Fruit fly (Drosophila melanogaster) whole organism, embryonic: Measurements from ENCODE around the gene AlkB.

Experiments used
- Blimp-1 ChIP-seq: fragments of 200-800 bp; sonication (Bioruptor generic); optimal IDR thresholded peaks from 3 replicates; lab custom pipeline; 2018; ENCODE audit warnings: missing biosample characterization, missing genetic modification characterization, mild to moderate bottlenecking, moderate library complexity, missing genetic modification reagents
- CG11085 ChIP-seq: fragments of 200-800 bp; sonication (Bioruptor generic); IDR thresholded peaks from 2 replicates; pipeline ENCODE4 v1.3.6; 2022; ENCODE audit warnings: missing biosample characterization, missing genetic modification characterization
- CG12236 ChIP-seq: fragments of 200-800 bp; sonication (Bioruptor generic); optimal IDR thresholded peaks from 2 replicates; lab custom pipeline; 2016; ENCODE audit warnings: missing biosample characterization, missing genetic modification characterization
- CG1233 ChIP-seq: fragments of 200-800 bp; sonication (Bioruptor generic); optimal IDR thresholded peaks from 4 replicates; lab custom pipeline; 2018; ENCODE audit warnings: missing biosample characterization, mild to moderate bottlenecking, missing genetic modification characterization
- CG14441 ChIP-seq: fragments of 200-800 bp; sonication (Bioruptor generic); IDR thresholded peaks from 2 replicates; pipeline ENCODE4 v1.3.6; 2022; ENCODE audit warnings: missing biosample characterization, missing genetic modification characterization
- CG17829 ChIP-seq: fragments of 200-800 bp; optimal IDR thresholded peaks from 2 replicates; lab custom pipeline; 2019; ENCODE audit warnings: missing biosample characterization, mild to moderate bottlenecking, missing genetic modification characterization, moderate library complexity
- CG2120 ChIP-seq: fragments of 200-800 bp; sonication (Bioruptor generic); optimal IDR thresholded peaks from 3 replicates; lab custom pipeline; 2016; ENCODE audit warnings: missing biosample characterization, missing genetic modification characterization
- CG2129 ChIP-seq: fragments of 200-800 bp; sonication (Bioruptor generic); IDR thresholded peaks from 2 replicates; pipeline ENCODE4 v1.3.6; 2022; ENCODE audit warnings: missing biosample characterization, missing genetic modification characterization; ENCODE audit not compliant: partially characterized antibody
- CG2199 ChIP-seq: fragments of 200-800 bp; sonication (Bioruptor generic); IDR thresholded peaks from 3 replicates; pipeline ENCODE4 v1.3.6; 2022; ENCODE audit warnings: missing biosample characterization, missing genetic modification characterization
- CG3065 ChIP-seq: fragments of 200-800 bp; sonication (Bioruptor generic); optimal IDR thresholded peaks from 2 replicates; lab custom pipeline; 2016; ENCODE audit warnings: missing biosample characterization, missing genetic modification characterization
- CG32532 ChIP-seq: fragments of 200-800 bp; sonication (Bioruptor generic); IDR thresholded peaks from 2 replicates; pipeline ENCODE4 v1.3.6; 2022; ENCODE audit warnings: missing biosample characterization, missing genetic modification characterization
- CG42726 ChIP-seq: fragments of 200-800 bp; sonication (Bioruptor generic); IDR thresholded peaks from 2 replicates; pipeline ENCODE4 v1.3.6; 2022; ENCODE audit warnings: missing biosample characterization, missing genetic modification characterization; ENCODE audit not compliant: partially characterized antibody
- CG4617 ChIP-seq: fragments of 200-800 bp; sonication (Bioruptor generic); optimal IDR thresholded peaks from 3 replicates; lab custom pipeline; 2016; ENCODE audit warnings: missing biosample characterization, missing genetic modification characterization, borderline replicate concordance
- CG5245 ChIP-seq: fragments of 200-800 bp; sonication (Bioruptor generic); optimal IDR thresholded peaks from 3 replicates; lab custom pipeline; 2016; ENCODE audit warnings: missing biosample characterization, missing genetic modification characterization
- CG6765 ChIP-seq: fragments of 200-800 bp; sonication (Bioruptor generic); optimal IDR thresholded peaks from 3 replicates; lab custom pipeline; 2017; ENCODE audit warnings: missing biosample characterization, mild to moderate bottlenecking, missing genetic modification characterization
- CG7372 ChIP-seq: fragments of 200-800 bp; sonication (Bioruptor generic); IDR thresholded peaks from 2 replicates; pipeline ENCODE4 v1.3.6; 2022; ENCODE audit warnings: missing biosample characterization, missing genetic modification characterization
- CG7786 ChIP-seq: fragments of 200-800 bp; sonication (Bioruptor generic); optimal IDR thresholded peaks from 2 replicates; lab custom pipeline; 2016; ENCODE audit warnings: missing biosample characterization, missing genetic modification characterization
- CG7928 ChIP-seq: fragments of 200-800 bp; sonication (Bioruptor generic); optimal IDR thresholded peaks from 2 replicates; lab custom pipeline; 2017; ENCODE audit warnings: missing biosample characterization, mild to moderate bottlenecking, missing genetic modification characterization
- CG8281 ChIP-seq: fragments of 200-800 bp; sonication (Bioruptor generic); optimal IDR thresholded peaks from 2 replicates; lab custom pipeline; 2018; ENCODE audit warnings: missing biosample characterization, mild to moderate bottlenecking, missing genetic modification characterization, moderate library complexity
- CG8290 ChIP-seq, 3 experiments: fragments of 200-800 bp; sonication (Bioruptor generic); optimal IDR thresholded peaks; 2 replicates each; lab custom pipeline; 2016 to 2019; ENCODE audit warnings: missing biosample characterization in 3 of 3, missing genetic modification characterization in 3 of 3, mild to moderate bottlenecking in 2 of 3, moderate library complexity in 1 of 3
- CG8924 ChIP-seq: fragments of 200-800 bp; optimal IDR thresholded peaks from 3 replicates; lab custom pipeline; 2019; ENCODE audit warnings: missing biosample characterization, mild to moderate bottlenecking, missing genetic modification characterization, moderate library complexity
- CG9797 ChIP-seq: fragments of 200-800 bp; sonication (Bioruptor generic); optimal IDR thresholded peaks from 3 replicates; lab custom pipeline; 2018; ENCODE audit warnings: missing biosample characterization, mild to moderate bottlenecking, missing genetic modification characterization
- Gsc ChIP-seq: fragments of 200-800 bp; sonication (Bioruptor generic); IDR thresholded peaks from 2 replicates; pipeline ENCODE4 v1.3.6; 2022; ENCODE audit warnings: missing biosample characterization, missing genetic modification characterization
- H2.0 ChIP-seq: fragments of 200-800 bp; sonication (Bioruptor generic); IDR thresholded peaks from 2 replicates; pipeline ENCODE4 v1.3.6; 2022; ENCODE audit warnings: missing biosample characterization, missing genetic modification characterization
- Hr39 ChIP-seq: fragments of >200 bp; optimal IDR thresholded peaks from 2 replicates; lab custom pipeline; 2017
- Nf-YB ChIP-seq: fragments of 200-800 bp; sonication (Bioruptor generic); optimal IDR thresholded peaks from 3 replicates; lab custom pipeline; 2019; ENCODE audit warnings: missing biosample characterization, mild to moderate bottlenecking, missing genetic modification characterization, moderate library complexity
- Optix ChIP-seq: fragments of 200-800 bp; sonication (Bioruptor generic); IDR thresholded peaks from 3 replicates; pipeline ENCODE4 v1.3.6; 2022; ENCODE audit warnings: missing biosample characterization, missing genetic modification characterization
- PHDP ChIP-seq: fragments of 200-800 bp; sonication (Bioruptor generic); optimal IDR thresholded peaks from 3 replicates; lab custom pipeline; 2018; ENCODE audit warnings: missing biosample characterization, mild to moderate bottlenecking, missing genetic modification characterization, moderate library complexity
- Pdp1 ChIP-seq, 2 experiments: fragments of 200-800 bp; sonication (Bioruptor generic); optimal IDR thresholded peaks; 3 replicates each; lab custom pipeline; 2016; ENCODE audit warnings: missing biosample characterization in 2 of 2, missing genetic modification characterization in 2 of 2, mild to moderate bottlenecking in 1 of 2, moderate library complexity in 1 of 2
- Ptx1 ChIP-seq: fragments of 200-800 bp; sonication (Bioruptor generic); IDR thresholded peaks from 2 replicates; pipeline ENCODE4 v1.3.6; 2022; ENCODE audit warnings: missing biosample characterization, missing genetic modification characterization
- TFAM ChIP-seq: fragments of 200-800 bp; sonication (Bioruptor generic); optimal IDR thresholded peaks from 2 replicates; lab custom pipeline; 2017; ENCODE audit warnings: missing biosample characterization, missing genetic modification characterization, inconsistent platforms
- amos ChIP-seq: fragments of 200-800 bp; sonication (Bioruptor generic); IDR thresholded peaks from 2 replicates; pipeline ENCODE4 v1.3.6; 2022; ENCODE audit warnings: missing biosample characterization, missing genetic modification characterization; ENCODE audit not compliant: partially characterized antibody
- ase ChIP-seq: fragments of 200-800 bp; sonication (Bioruptor generic); IDR thresholded peaks from 3 replicates; pipeline ENCODE4 v1.3.6; 2022; ENCODE audit warnings: missing biosample characterization, missing genetic modification characterization
- bsh ChIP-seq, 2 experiments: fragments of 200-800 bp; sonication (Bioruptor generic); optimal IDR thresholded peaks; 2 replicates each; lab custom pipeline; 2017 to 2018; ENCODE audit warnings: mild to moderate bottlenecking in 2 of 2, missing biosample characterization in 2 of 2, missing genetic modification characterization in 2 of 2, moderate library complexity in 1 of 2
- dysf ChIP-seq: fragments of 200-800 bp; sonication (Bioruptor generic); IDR thresholded peaks from 3 replicates; pipeline ENCODE4 v1.3.6; 2022; ENCODE audit warnings: missing biosample characterization, missing genetic modification characterization
- en ChIP-seq: fragments of 200-800 bp; sonication (Bioruptor generic); optimal IDR thresholded peaks from 2 replicates; lab custom pipeline; 2016; ENCODE audit warnings: missing biosample characterization, missing genetic modification characterization
- fd102C ChIP-seq: fragments of 200-800 bp; sonication (Bioruptor generic); optimal IDR thresholded peaks from 2 replicates; lab custom pipeline; 2018; ENCODE audit warnings: missing biosample characterization, mild to moderate bottlenecking, missing genetic modification characterization, moderate library complexity
- gem ChIP-seq: fragments of 200-800 bp; sonication (Bioruptor generic); optimal IDR thresholded peaks from 2 replicates; lab custom pipeline; 2019; ENCODE audit warnings: missing biosample characterization, mild to moderate bottlenecking, missing genetic modification characterization, moderate library complexity
- h ChIP-seq: fragments of >200 bp; optimal IDR thresholded peaks from 2 replicates; lab custom pipeline; 2017
- ind ChIP-seq: fragments of 200-800 bp; sonication (Bioruptor generic); optimal IDR thresholded peaks from 3 replicates; lab custom pipeline; 2016; ENCODE audit warnings: missing biosample characterization, missing genetic modification characterization
- lola ChIP-seq, 3 experiments: fragments of >200 bp in 2 of 3; fragments of 200-800 bp in 1 of 3; sonication (Bioruptor generic) in 1 of 3; optimal IDR thresholded peaks; 2 replicates each; lab custom pipeline; 2017 to 2019; ENCODE audit warnings: missing biosample characterization in 3 of 3, missing genetic modification characterization in 3 of 3, mild to moderate bottlenecking in 1 of 3, moderate library complexity in 1 of 3
- lov ChIP-seq, 2 experiments: fragments of 200-800 bp in 1 of 2; fragments of >200 bp in 1 of 2; sonication (Bioruptor generic) in 1 of 2; IDR thresholded peaks in 1 of 2; optimal IDR thresholded peaks in 1 of 2; 2 replicates in 1 of 2; 3 replicates in 1 of 2; pipeline versions ENCODE4 v1.3.6 to Lab custom; 2017 to 2022; ENCODE audit warnings: missing biosample characterization in 1 of 2, missing genetic modification characterization in 1 of 2
- nau ChIP-seq: fragments of 200-800 bp; sonication (Bioruptor generic); optimal IDR thresholded peaks from 3 replicates; lab custom pipeline; 2017; ENCODE audit warnings: missing biosample characterization, mild to moderate bottlenecking, missing genetic modification characterization, missing genetic modification reagents
- p53 ChIP-seq: fragments of 200-800 bp; sonication (Bioruptor generic); optimal IDR thresholded peaks from 2 replicates; lab custom pipeline; 2016; ENCODE audit warnings: missing biosample characterization, missing genetic modification characterization
- slou ChIP-seq: fragments of 200-800 bp; sonication (Bioruptor generic); optimal IDR thresholded peaks from 3 replicates; lab custom pipeline; 2016; ENCODE audit warnings: missing biosample characterization, missing genetic modification characterization
- toy ChIP-seq: fragments of 200-800 bp; sonication (Bioruptor generic); IDR thresholded peaks from 2 replicates; pipeline ENCODE4 v1.3.6; 2022; ENCODE audit warnings: missing biosample characterization, missing genetic modification characterization
- vnd ChIP-seq: fragments of 200-800 bp; sonication (Bioruptor generic); IDR thresholded peaks from 3 replicates; pipeline ENCODE4 v1.3.6; 2022; ENCODE audit warnings: missing biosample characterization, missing genetic modification characterization; ENCODE audit not compliant: partially characterized antibody
- wor ChIP-seq: fragments of 200-800 bp; sonication (Bioruptor generic); IDR thresholded peaks from 2 replicates; pipeline ENCODE4 v1.3.6; 2022; ENCODE audit warnings: missing biosample characterization, missing genetic modification characterization
- yki ChIP-seq: fragments of >200 bp; optimal IDR thresholded peaks from 3 replicates; lab custom pipeline; 2018
- zfh2 ChIP-seq: fragments of 200-800 bp; sonication (Bioruptor generic); optimal IDR thresholded peaks from 2 replicates; lab custom pipeline; 2016; ENCODE audit warnings: missing biosample characterization, missing genetic modification characterization

The AlkB gene

dm6 chrX:15867863-15868262 is 8.6 kb upstream of the AlkB start, which contains the start of gene Gapdh2 (continued):
- TF ChIP-seq CG32532 (GFP tag; lab: Robert Waterston, UW) (peak; percentile 100), fd102C (GFP tag; lab: Kevin White, UChicago) (peak; percentile 64), CG14441 (GFP tag; lab: Robert Waterston, UW) (peak; percentile 99), Blimp-1 (peak; percentile 99), CG7928 (GFP tag; lab: Kevin White, UChicago) (peak; percentile 85), CG12236 (GFP tag; lab: Kevin White, UChicago) (peak; percentile 94), amos (no peak; the same call in 1 of the 2 replicates), CG8290 (GFP tag; optimal IDR thresholded peaks at IDR 0.05; lab: Kevin White, UChicago) (peak; percentile 92), CG8290 (tag; optimal IDR thresholded peaks at IDR 0.05; lab: Kevin White, UChicago) (peak; percentile 81 to 98), lola (GFP tag; optimal IDR thresholded peaks at IDR 0.05; lab: Kevin White, UChicago) (peak in 1 of 3 experiments; percentile 93), Optix (no peak; the same call in 2 of the 3 replicates), Nf-YB (peak; percentile 92), lov (optimal IDR thresholded peaks at IDR 0.05; lab: Kevin White, UChicago) (no peak), lov (GFP tag; IDR thresholded peaks at IDR 0.05; lab: Robert Waterston, UW) (peak; percentile 98; the same call in 2 of the 3 replicates), CG17829 (peak; percentile 99), CG1233 (peak; percentile 99), Pdp1 (GFP tag; optimal IDR thresholded peaks at IDR 0.05; lab: Kevin White, UChicago) (peak; percentile 97), CG8281 (peak; percentile 96), CG8924 (tag; lab: Kevin White, UChicago) (peak; percentile 100), CG42726 (GFP tag; lab: Robert Waterston, UW) (no peak), PHDP (peak; percentile 100), Ptx1 (GFP tag; lab: Robert Waterston, UW) (peak; percentile 98), gem (tag; lab: Kevin White, UChicago) (peak; percentile 99), slou (GFP tag; lab: Kevin White, UChicago) (peak; percentile 96), CG3065 (GFP tag; lab: Kevin White, UChicago) (peak; percentile 91), bsh (GFP tag; optimal IDR thresholded peaks at IDR 0.05; lab: Kevin White, UChicago) (peak; percentile 98 to 100), toy (peak; percentile 99), CG7786 (GFP tag; lab: Kevin White, UChicago) (peak; percentile 95), nau (GFP tag; lab: Kevin White, UChicago) (peak; percentile 100), CG4617 (GFP tag; lab: Kevin White, UChicago) (peak; percentile 95), CG2199 (peak; percentile 98), dysf (GFP tag; lab: Robert Waterston, UW) (peak; percentile 99), h (lab: Kevin White, UChicago) (no peak), yki (lab: Kevin White, UChicago) (no peak), p53 (GFP tag; lab: Kevin White, UChicago) (peak; percentile 77), CG6765 (peak; percentile 100), CG7372 (peak; percentile 99), CG2120 (GFP tag; lab: Kevin White, UChicago) (peak; percentile 99), CG9797 (GFP tag; lab: Kevin White, UChicago) (peak; percentile 64), CG11085 (peak; percentile 98), en (GFP tag; lab: Kevin White, UChicago) (peak; percentile 96), CG2129 (GFP tag; lab: Robert Waterston, UW) (no peak), TFAM (GFP tag; lab: Kevin White, UChicago) (peak; percentile 89), H2.0 (GFP tag; lab: Robert Waterston, UW) (peak; percentile 99), ind (GFP tag; lab: Kevin White, UChicago) (peak; percentile 98), CG5245 (GFP tag; lab: Kevin White, UChicago) (peak; percentile 98), vnd (GFP tag; lab: Robert Waterston, UW) (no peak), zfh2 (GFP tag; lab: Kevin White, UChicago) (peak; percentile 95), Gsc (GFP tag; lab: Robert Waterston, UW) (no peak), ase (peak; percentile 99), Hr39 (no peak), wor (peak; percentile 98)
